Worm (Caenorhabditis elegans) whole organism, mixed stage, embryonic: ENCODE results near the gene cra-1.

Source experiments
- ceh-43 ChIP-seq: fragments of 200-800 bp; sonication (Bioruptor generic); optimal IDR thresholded peaks from 2 replicates; lab custom pipeline; 2018; ENCODE audit warnings: mild to moderate bottlenecking, missing genetic modification characterization, moderate library complexity, missing compliant biosample characterization
- ham-2 ChIP-seq: fragments of 200-800 bp; sonication (Bioruptor generic); optimal IDR thresholded peaks from 2 replicates; lab custom pipeline; 2018; ENCODE audit warnings: mild to moderate bottlenecking, missing genetic modification characterization, missing compliant biosample characterization
- lsy-2 ChIP-seq: fragments of 150-350 bp; optimal IDR thresholded peaks from 2 replicates; lab custom pipeline; 2014; ENCODE audit warnings: missing biosample characterization, missing genetic modification characterization
- nhr-237 ChIP-seq: fragments of 150-350 bp; optimal IDR thresholded peaks from 2 replicates; lab custom pipeline; 2014; ENCODE audit warnings: missing biosample characterization, missing genetic modification characterization
- nhr-28 ChIP-seq: fragments of 150-350 bp; optimal IDR thresholded peaks from 2 replicates; lab custom pipeline; 2014; ENCODE audit warnings: missing biosample characterization, missing genetic modification characterization
- sptf-1 ChIP-seq: sonication (generic microtip); optimal IDR thresholded peaks from 2 replicates; lab custom pipeline; 2017; ENCODE audit warnings: mild to moderate bottlenecking, missing genetic modification characterization, moderate library complexity, missing compliant biosample characterization
- unc-62 ChIP-seq: fragments of 150-350 bp; optimal IDR thresholded peaks from 2 replicates; lab custom pipeline; 2014; ENCODE audit warnings: missing biosample characterization, missing genetic modification reagents, missing genetic modification characterization

- no peak for TF ChIP-seq unc-62 (GFP tag; lab: Kevin White, UChicago)
- TF ChIP-seq lsy-2 = no peak
- no peak for TF ChIP-seq ceh-43 (GFP tag; lab: Kevin White, UChicago)
- no peak for TF ChIP-seq nhr-28
- TF ChIP-seq nhr-237 (tag; lab: Kevin White, UChicago) = no peak
- TF ChIP-seq ham-2 (GFP tag; lab: Kevin White, UChicago) = no peak
- TF ChIP-seq sptf-1 = no peak
These were observed 3.4 kb upstream of the cra-1 start, which contains the start of gene K04C2.3 for ce11 chrIII:6872534-6873150.
